Worm (Caenorhabditis elegans) whole organism, L3 larva: Measurements from ENCODE around the gene lig-1.

Experiments
- R02D3.7 ChIP-seq: fragments of 150-350 bp; optimal IDR thresholded peaks from 2 replicates; lab custom pipeline; 2014; ENCODE audit warnings: missing biosample characterization, missing genetic modification characterization
- aly-2 ChIP-seq: fragments of 150-350 bp; optimal IDR thresholded peaks from 2 replicates; lab custom pipeline; 2014; ENCODE audit warnings: missing biosample characterization, missing genetic modification characterization
- ama-1 ChIP-seq: fragments of 150-350 bp; optimal IDR thresholded peaks from 2 replicates; lab custom pipeline; 2018
- ceh-16 ChIP-seq: sonication (generic microtip); optimal IDR thresholded peaks from 2 replicates; lab custom pipeline; 2017; ENCODE audit warnings: missing biosample characterization, missing genetic modification characterization
- ceh-28 ChIP-seq: fragments of 150-350 bp; optimal IDR thresholded peaks from 2 replicates; lab custom pipeline; 2014; ENCODE audit warnings: missing biosample characterization, missing genetic modification reagents, missing genetic modification characterization
- daf-12 ChIP-seq: fragments of 150-350 bp; optimal IDR thresholded peaks from 2 replicates; lab custom pipeline; 2014; ENCODE audit warnings: missing biosample characterization, missing genetic modification reagents, missing genetic modification characterization
- egl-27 ChIP-seq: sonication (generic microtip); optimal IDR thresholded peaks from 4 replicates; lab custom pipeline; 2017; ENCODE audit warnings: missing biosample characterization, missing genetic modification reagents, missing genetic modification characterization
- egl-5 ChIP-seq: fragments of 150-350 bp; optimal IDR thresholded peaks from 2 replicates; lab custom pipeline; 2017; ENCODE audit warnings: missing biosample characterization, missing genetic modification reagents, missing genetic modification characterization, inconsistent platforms
- elt-1 ChIP-seq: fragments of 150-350 bp; optimal IDR thresholded peaks from 2 replicates; lab custom pipeline; 2014; ENCODE audit warnings: missing biosample characterization, missing genetic modification characterization
- elt-2 ChIP-seq: sonication (generic microtip); optimal IDR thresholded peaks from 2 replicates; lab custom pipeline; 2016; ENCODE audit warnings: missing genetic modification reagents, mild to moderate bottlenecking, missing genetic modification characterization, missing compliant biosample characterization
- elt-3 ChIP-seq, 3 experiments: fragments of 150-350 bp in 1 of 3; sonication (generic microtip) in 2 of 3; optimal IDR thresholded peaks; 2 replicates in 2 of 3; 4 replicates in 1 of 3; lab custom pipeline; 2014 to 2017; ENCODE audit warnings: missing biosample characterization in 3 of 3, missing genetic modification characterization in 3 of 3
- eor-1 ChIP-seq, 2 experiments: fragments of 150-350 bp; optimal IDR thresholded peaks; 2 replicates each; lab custom pipeline; 2014 to 2018; ENCODE audit warnings: missing biosample characterization in 2 of 2, missing genetic modification characterization in 2 of 2
- fkh-10 ChIP-seq: sonication (generic microtip); optimal IDR thresholded peaks from 2 replicates; lab custom pipeline; 2017; ENCODE audit warnings: missing biosample characterization, missing genetic modification reagents, missing genetic modification characterization
- fos-1 ChIP-seq: fragments of 150-350 bp; optimal IDR thresholded peaks from 2 replicates; lab custom pipeline; 2014; ENCODE audit warnings: missing biosample characterization, missing genetic modification characterization
- hmg-11 ChIP-seq: sonication (generic microtip); optimal IDR thresholded peaks from 2 replicates; lab custom pipeline; 2016; ENCODE audit warnings: missing genetic modification characterization, missing compliant biosample characterization
- jun-1 ChIP-seq: fragments of 150-350 bp; optimal IDR thresholded peaks from 2 replicates; lab custom pipeline; 2014; ENCODE audit warnings: missing biosample characterization, missing genetic modification reagents, missing genetic modification characterization
- lin-15B ChIP-seq: fragments of 150-350 bp; optimal IDR thresholded peaks from 2 replicates; lab custom pipeline; 2014; ENCODE audit warnings: missing biosample characterization, missing genetic modification characterization
- lin-39 ChIP-seq: fragments of 150-350 bp; optimal IDR thresholded peaks from 2 replicates; lab custom pipeline; 2018; ENCODE audit warnings: missing biosample characterization, missing genetic modification reagents, missing genetic modification characterization
- mdl-1 ChIP-seq: fragments of 150-350 bp; optimal IDR thresholded peaks from 2 replicates; lab custom pipeline; 2014; ENCODE audit warnings: missing biosample characterization, missing genetic modification characterization
- mml-1 ChIP-seq: fragments of 150-350 bp; sonication (generic microtip); optimal IDR thresholded peaks from 3 replicates; lab custom pipeline; 2014; ENCODE audit warnings: missing biosample characterization, missing genetic modification characterization
- nfya-1 ChIP-seq: sonication (generic microtip); optimal IDR thresholded peaks from 2 replicates; lab custom pipeline; 2017; ENCODE audit warnings: missing genetic modification characterization, mild to moderate bottlenecking, missing compliant biosample characterization, antibody characterized with exemption, moderate library complexity; ENCODE audit not compliant: insufficient read depth
- nhr-11 ChIP-seq: fragments of 150-350 bp; optimal IDR thresholded peaks from 2 replicates; lab custom pipeline; 2014; ENCODE audit warnings: missing biosample characterization, missing genetic modification characterization
- nhr-12 ChIP-seq: fragments of 150-350 bp; optimal IDR thresholded peaks from 2 replicates; lab custom pipeline; 2014; ENCODE audit warnings: missing biosample characterization, missing genetic modification characterization
- nhr-237 ChIP-seq: fragments of 150-350 bp; optimal IDR thresholded peaks from 2 replicates; lab custom pipeline; 2014; ENCODE audit warnings: missing biosample characterization, missing genetic modification characterization
- nhr-25 ChIP-seq: sonication (generic microtip); optimal IDR thresholded peaks from 2 replicates; lab custom pipeline; 2017; ENCODE audit warnings: missing biosample characterization, missing genetic modification characterization
- nhr-28 ChIP-seq: fragments of 150-350 bp; optimal IDR thresholded peaks from 2 replicates; lab custom pipeline; 2014; ENCODE audit warnings: missing biosample characterization, missing genetic modification characterization
- nhr-43 ChIP-seq: sonication (generic microtip); optimal IDR thresholded peaks from 2 replicates; lab custom pipeline; 2016; ENCODE audit warnings: mild to moderate bottlenecking, missing genetic modification characterization, missing compliant biosample characterization; ENCODE audit not compliant: poor library complexity, severe bottlenecking
- nhr-67 ChIP-seq: fragments of 150-350 bp; optimal IDR thresholded peaks from 2 replicates; lab custom pipeline; 2014; ENCODE audit warnings: missing biosample characterization, missing genetic modification characterization
- nhr-76 ChIP-seq: fragments of 150-350 bp; sonication (generic microtip); optimal IDR thresholded peaks from 5 replicates; lab custom pipeline; 2014; ENCODE audit warnings: missing biosample characterization, missing genetic modification characterization
- nhr-77 ChIP-seq: fragments of 150-350 bp; optimal IDR thresholded peaks from 2 replicates; lab custom pipeline; 2014; ENCODE audit warnings: missing biosample characterization, missing genetic modification characterization
- pha-4 ChIP-seq: fragments of 150-350 bp; optimal IDR thresholded peaks from 2 replicates; lab custom pipeline; 2014; ENCODE audit warnings: missing biosample characterization, missing genetic modification reagents, missing genetic modification characterization
- pqm-1 ChIP-seq: fragments of 150-350 bp; optimal IDR thresholded peaks from 2 replicates; lab custom pipeline; 2017; ENCODE audit warnings: missing biosample characterization, missing genetic modification characterization, inconsistent platforms
- sea-2 ChIP-seq: fragments of 150-350 bp; sonication (generic microtip); optimal IDR thresholded peaks from 4 replicates; lab custom pipeline; 2014; ENCODE audit warnings: missing biosample characterization, missing genetic modification reagents, missing genetic modification characterization
- skn-1 ChIP-seq: fragments of 150-350 bp; optimal IDR thresholded peaks from 2 replicates; lab custom pipeline; 2014; ENCODE audit warnings: missing biosample characterization, missing genetic modification characterization
- snpc-4 ChIP-seq: fragments of 150-350 bp; optimal IDR thresholded peaks from 2 replicates; lab custom pipeline; 2014; ENCODE audit warnings: missing biosample characterization, missing genetic modification characterization
- tbx-2 ChIP-seq: sonication (generic microtip); optimal IDR thresholded peaks from 2 replicates; lab custom pipeline; 2016; ENCODE audit warnings: mild to moderate bottlenecking, missing genetic modification characterization, missing compliant biosample characterization
- unc-39 ChIP-seq: sonication (generic microtip); optimal IDR thresholded peaks from 4 replicates; lab custom pipeline; 2017; ENCODE audit warnings: missing biosample characterization, missing genetic modification characterization
- unc-62 ChIP-seq: fragments of 150-350 bp; sonication (generic microtip); optimal IDR thresholded peaks from 4 replicates; lab custom pipeline; 2014; ENCODE audit warnings: missing biosample characterization, missing genetic modification reagents, missing genetic modification characterization
- zag-1 ChIP-seq: fragments of 150-350 bp; optimal IDR thresholded peaks from 2 replicates; lab custom pipeline; 2014; ENCODE audit warnings: missing biosample characterization, missing genetic modification characterization
- ztf-11 ChIP-seq: fragments of 150-350 bp; optimal IDR thresholded peaks from 2 replicates; lab custom pipeline; 2014; ENCODE audit warnings: missing biosample characterization, missing genetic modification characterization
- ztf-4 ChIP-seq: fragments of 150-350 bp; optimal IDR thresholded peaks from 2 replicates; lab custom pipeline; 2014; ENCODE audit warnings: missing biosample characterization, missing genetic modification characterization

The lig-1 gene

DNA sequence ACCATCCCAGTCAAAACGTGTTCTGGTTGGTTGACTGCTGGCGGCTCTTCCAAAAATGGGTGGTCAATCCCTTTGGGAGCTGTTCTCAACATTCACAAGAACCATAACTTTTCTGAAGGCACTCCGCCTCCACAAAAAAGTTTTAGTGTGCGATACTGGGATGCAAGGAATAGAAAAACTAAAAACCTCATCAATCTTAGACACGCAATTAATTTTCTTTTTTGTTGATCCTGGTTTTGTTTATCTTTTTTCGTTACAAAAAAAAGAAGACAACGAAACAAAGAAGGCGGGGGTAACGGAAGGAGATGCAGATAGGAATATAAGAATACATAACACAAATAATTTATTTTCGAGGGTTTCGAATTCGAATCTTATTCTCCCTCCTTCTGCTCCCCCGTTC lies 24.3 kb downstream of the lig-1 start:
- TF ChIP-seq elt-1 (tag; lab: Kevin White, UChicago): no peak
- peak; percentile 39 for TF ChIP-seq lin-39 (tag; lab: Kevin White, UChicago)

DNA sequence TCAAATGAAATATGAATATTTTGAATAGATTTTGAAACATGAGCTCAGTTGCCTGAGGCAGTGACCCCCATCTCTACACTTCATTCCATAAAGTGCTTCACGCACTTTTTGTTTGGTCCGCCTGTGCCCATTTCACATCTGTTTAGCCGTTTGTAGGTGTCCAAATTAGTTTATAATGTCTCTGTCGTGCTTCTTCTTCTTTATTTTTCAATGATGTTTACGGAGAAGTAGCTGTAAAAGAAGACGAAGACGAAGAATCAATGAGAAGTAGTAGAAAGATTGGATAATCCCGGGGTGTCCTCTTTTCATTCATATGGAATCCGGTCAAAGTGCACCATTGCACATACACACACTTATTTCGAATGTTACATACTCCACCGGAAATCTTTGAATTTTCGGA lies 25.5 kb downstream of the lig-1 start:
- TF ChIP-seq pqm-1 (tag; lab: Kevin White, UChicago): no peak
- no peak for TF ChIP-seq R02D3.7 (tag; lab: Kevin White, UChicago)

DNA sequence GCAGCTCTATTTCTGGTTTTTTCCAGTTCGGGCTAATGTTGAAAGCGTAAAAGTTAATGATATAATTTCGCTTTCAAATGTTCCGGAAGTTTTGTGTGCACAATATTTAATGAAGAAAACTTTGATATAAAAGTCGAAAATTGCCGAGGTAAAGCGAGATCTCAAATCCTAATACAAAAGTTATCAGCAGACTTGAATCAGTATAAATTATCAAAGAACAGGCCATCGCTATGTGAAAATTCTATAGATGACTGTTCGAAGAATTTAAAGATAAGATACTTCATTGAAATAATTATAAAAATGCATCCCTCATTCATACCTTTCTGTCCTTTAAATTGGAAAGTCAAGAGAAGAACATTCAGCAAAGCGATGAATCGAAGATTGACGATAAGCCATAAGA lies 33.0 kb downstream of the lig-1 start, which contains the start of gene C29A12.6:
Gene C29A12.6, plus strand, starts transcription at position 301 of the 400 bp plus-strand sequence.
- TF ChIP-seq nhr-67 (tag; lab: Kevin White, UChicago): no peak
- no peak for TF ChIP-seq pha-4 (tag; lab: Kevin White, UChicago)
- no peak for TF ChIP-seq ztf-11 (tag; lab: Kevin White, UChicago)
- no peak for TF ChIP-seq zag-1 (tag; lab: Kevin White, UChicago)
- no peak for TF ChIP-seq aly-2 (tag; lab: Kevin White, UChicago)
- no peak for TF ChIP-seq tbx-2
- TF ChIP-seq elt-1 (tag; lab: Kevin White, UChicago): no peak
- no peak for TF ChIP-seq jun-1 (tag; lab: Kevin White, UChicago)
- TF ChIP-seq lin-15B (tag; lab: Kevin White, UChicago): no peak
- no peak for TF ChIP-seq skn-1 (tag; lab: Kevin White, UChicago)
- no peak for TF ChIP-seq ceh-28
- no peak for TF ChIP-seq pqm-1 (tag; lab: Kevin White, UChicago)
- TF ChIP-seq mdl-1 (tag; lab: Kevin White, UChicago): no peak
- TF ChIP-seq elt-3 (tag; optimal IDR thresholded peaks at IDR 0.05; lab: Kevin White, UChicago): no peak

DNA sequence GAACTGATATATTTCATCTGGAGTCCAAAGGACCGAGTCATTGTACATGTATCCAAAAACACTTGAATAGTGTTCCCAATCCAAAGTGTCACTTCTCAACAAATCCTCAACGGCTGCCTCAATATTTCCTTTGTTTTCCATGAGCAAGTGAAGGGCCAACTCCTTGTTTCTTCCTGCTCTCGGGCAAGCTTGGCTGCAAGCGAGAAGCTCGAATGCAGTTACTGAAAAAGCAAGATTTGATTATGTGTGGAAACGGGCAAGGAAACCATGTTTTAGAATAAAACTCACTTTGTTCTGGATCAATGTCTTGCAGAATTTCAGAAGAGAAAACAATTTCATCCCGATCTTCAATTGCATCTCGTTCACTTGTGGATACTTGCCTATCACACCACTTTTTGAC lies 40.3 kb downstream of the lig-1 start:
- no peak for TF ChIP-seq nhr-25
- no peak for TF ChIP-seq nhr-77 (tag; lab: Kevin White, UChicago)
- TF ChIP-seq lin-15B (tag; lab: Kevin White, UChicago): no peak
- TF ChIP-seq R02D3.7 (tag; lab: Kevin White, UChicago): no peak
- no peak for TF ChIP-seq unc-62 (GFP tag; lab: Kevin White, UChicago)
- no peak for TF ChIP-seq fkh-10 (GFP tag; lab: Kevin White, UChicago)

DNA sequence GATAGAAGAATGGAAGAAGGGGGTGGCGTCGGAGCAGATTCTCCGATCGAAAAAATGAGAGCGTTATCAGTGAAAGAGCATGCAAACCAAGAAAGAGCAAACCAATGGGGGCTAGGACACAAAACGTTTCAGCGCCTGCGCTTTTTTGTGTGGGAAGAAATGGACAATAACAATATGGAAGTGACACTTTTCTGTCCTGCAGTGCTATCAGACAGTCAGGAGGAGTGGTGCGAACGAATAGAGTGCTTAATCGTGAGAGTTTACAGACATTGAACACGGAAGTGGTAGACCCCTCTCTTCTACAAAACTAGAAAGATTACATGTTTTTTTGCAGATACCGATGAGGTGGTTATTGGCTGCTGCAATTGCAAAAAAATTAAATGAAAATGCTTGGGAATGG lies 41.5 kb downstream of the lig-1 start:
- TF ChIP-seq nhr-237 (no peak), pha-4 (tag; lab: Kevin White, UChicago) (peak; percentile 26), hmg-11 (tag; lab: Kevin White, UChicago) (no peak), fkh-10 (GFP tag; lab: Kevin White, UChicago) (no peak), ztf-11 (tag; lab: Kevin White, UChicago) (no peak), jun-1 (tag; lab: Kevin White, UChicago) (peak; percentile 68), daf-12 (tag; lab: Kevin White, UChicago) (no peak), zag-1 (tag; lab: Kevin White, UChicago) (no peak), nhr-76 (tag; lab: Kevin White, UChicago) (no peak), elt-2 (tag; lab: Kevin White, UChicago) (peak; percentile 91), R02D3.7 (tag; lab: Kevin White, UChicago) (no peak), elt-1 (tag; lab: Kevin White, UChicago) (no peak), nhr-43 (no peak), unc-62 (GFP tag; lab: Kevin White, UChicago) (no peak), pqm-1 (tag; lab: Kevin White, UChicago) (peak; percentile 94), egl-5 (tag; lab: Kevin White, UChicago) (no peak), mml-1 (tag; lab: Kevin White, UChicago) (no peak), nhr-11 (tag; lab: Kevin White, UChicago) (no peak), aly-2 (tag; lab: Kevin White, UChicago) (no peak), ama-1 (lab: Kevin White, UChicago) (no peak), elt-3 (tag; optimal IDR thresholded peaks at IDR 0.05; lab: Kevin White, UChicago) (no peak), nhr-28 (tag; lab: Kevin White, UChicago) (no peak), snpc-4 (tag; lab: Kevin White, UChicago) (no peak), nhr-67 (tag; lab: Kevin White, UChicago) (no peak), fos-1 (tag; lab: Kevin White, UChicago) (no peak), ceh-16 (no peak), unc-39 (tag; lab: Kevin White, UChicago) (no peak), nfya-1 (tag; lab: Kevin White, UChicago) (peak; percentile 1), sea-2 (GFP tag; lab: Kevin White, UChicago) (no peak), egl-27 (peak; percentile 35), lin-39 (tag; lab: Kevin White, UChicago) (no peak), nhr-12 (no peak), eor-1 (tag; optimal IDR thresholded peaks at IDR 0.05; lab: Kevin White, UChicago) (no peak), ztf-4 (tag; lab: Kevin White, UChicago) (no peak), mdl-1 (tag; lab: Kevin White, UChicago) (no peak), nhr-25 (no peak), lin-15B (tag; lab: Kevin White, UChicago) (no peak)
